Fruit fly (Drosophila melanogaster) whole organism, embryonic: ENCODE data around the gene Ubi-p63E.

Experiments
- Abd-B ChIP-seq: fragments of 200-800 bp; sonication (Bioruptor generic); optimal IDR thresholded peaks from 2 replicates; lab custom pipeline; 2018; ENCODE audit warnings: missing biosample characterization, mild to moderate bottlenecking, missing genetic modification characterization, moderate library complexity
- Atf3 ChIP-seq: fragments of 200-800 bp; sonication (Bioruptor generic); optimal IDR thresholded peaks from 3 replicates; lab custom pipeline; 2016; ENCODE audit warnings: missing biosample characterization, missing genetic modification characterization
- CG10654 ChIP-seq: fragments of 200-800 bp; sonication (Bioruptor generic); optimal IDR thresholded peaks from 2 replicates; lab custom pipeline; 2016; ENCODE audit warnings: missing biosample characterization, missing genetic modification characterization
- CG12155 ChIP-seq: fragments of 200-800 bp; sonication (Bioruptor generic); optimal IDR thresholded peaks from 3 replicates; lab custom pipeline; 2016; ENCODE audit warnings: missing biosample characterization, missing genetic modification characterization
- CG12942 ChIP-seq: fragments of 200-800 bp; sonication (Bioruptor generic); optimal IDR thresholded peaks from 3 replicates; lab custom pipeline; 2016; ENCODE audit warnings: missing biosample characterization, missing genetic modification characterization
- CG13894 ChIP-seq: fragments of 200-800 bp; sonication (Bioruptor generic); optimal IDR thresholded peaks from 3 replicates; lab custom pipeline; 2018; ENCODE audit warnings: missing biosample characterization, mild to moderate bottlenecking, missing genetic modification characterization, moderate library complexity
- CG14050 ChIP-seq: fragments of 200-800 bp; sonication (Bioruptor generic); IDR thresholded peaks from 3 replicates; pipeline ENCODE4 v1.3.6; 2022; ENCODE audit warnings: missing biosample characterization, missing genetic modification characterization
- CG15601 ChIP-seq: fragments of 200-800 bp; sonication (Bioruptor generic); optimal IDR thresholded peaks from 3 replicates; lab custom pipeline; 2019; ENCODE audit warnings: missing biosample characterization, mild to moderate bottlenecking, missing genetic modification characterization, moderate library complexity
- CG1602 ChIP-seq: fragments of 200-800 bp; sonication (Bioruptor generic); optimal IDR thresholded peaks from 3 replicates; lab custom pipeline; 2016; ENCODE audit warnings: missing biosample characterization, missing genetic modification characterization
- CG17186 ChIP-seq: fragments of 200-800 bp; sonication (Bioruptor generic); optimal IDR thresholded peaks from 3 replicates; lab custom pipeline; 2017; ENCODE audit warnings: missing biosample characterization, missing genetic modification reagents, missing genetic modification characterization
- CG2202 ChIP-seq: fragments of 200-800 bp; sonication (Bioruptor generic); optimal IDR thresholded peaks from 2 replicates; lab custom pipeline; 2018; ENCODE audit warnings: missing biosample characterization, mild to moderate bottlenecking, missing genetic modification characterization
- CG2875 ChIP-seq: fragments of 200-800 bp; sonication (Bioruptor generic); optimal IDR thresholded peaks from 2 replicates; lab custom pipeline; 2017; ENCODE audit warnings: missing biosample characterization, mild to moderate bottlenecking, missing genetic modification characterization, missing genetic modification reagents
- CG30431 ChIP-seq: fragments of 200-800 bp; sonication (Bioruptor generic); optimal IDR thresholded peaks from 2 replicates; lab custom pipeline; 2017; ENCODE audit warnings: missing biosample characterization, missing genetic modification characterization
- CG31441 ChIP-seq: fragments of 200-800 bp; sonication (Bioruptor generic); IDR thresholded peaks from 2 replicates; pipeline ENCODE4 v1.3.6; 2022; ENCODE audit warnings: missing biosample characterization, missing genetic modification characterization
- CG32532 ChIP-seq: fragments of 200-800 bp; sonication (Bioruptor generic); IDR thresholded peaks from 2 replicates; pipeline ENCODE4 v1.3.6; 2022; ENCODE audit warnings: missing biosample characterization, missing genetic modification characterization
- CG34224 ChIP-seq: fragments of 200-800 bp; sonication (Bioruptor generic); IDR thresholded peaks from 3 replicates; pipeline ENCODE4 v1.3.6; 2022; ENCODE audit warnings: missing biosample characterization, missing genetic modification characterization; ENCODE audit not compliant: partially characterized antibody
- CG4282 ChIP-seq: fragments of 200-800 bp; sonication (Bioruptor generic); optimal IDR thresholded peaks from 2 replicates; lab custom pipeline; 2016; ENCODE audit warnings: missing biosample characterization, missing genetic modification characterization
- CG4730 ChIP-seq: fragments of 200-800 bp; sonication (Bioruptor generic); IDR thresholded peaks from 2 replicates; pipeline ENCODE4 v1.3.6; 2022; ENCODE audit warnings: missing biosample characterization, missing genetic modification characterization
- CG5180 ChIP-seq: fragments of 200-800 bp; sonication (Bioruptor generic); optimal IDR thresholded peaks from 3 replicates; lab custom pipeline; 2017; ENCODE audit warnings: missing biosample characterization, missing genetic modification characterization, mild to moderate bottlenecking, moderate library complexity, missing genetic modification reagents
- CG9437 ChIP-seq: fragments of 200-800 bp; sonication (Bioruptor generic); optimal IDR thresholded peaks from 2 replicates; lab custom pipeline; 2018; ENCODE audit warnings: missing biosample characterization, mild to moderate bottlenecking, missing genetic modification characterization
- CG9727 ChIP-seq: fragments of 200-800 bp; sonication (Bioruptor generic); optimal IDR thresholded peaks from 3 replicates; lab custom pipeline; 2017; ENCODE audit warnings: missing biosample characterization, mild to moderate bottlenecking, missing genetic modification characterization
- Deaf1 ChIP-seq: fragments of 200-800 bp; optimal IDR thresholded peaks from 3 replicates; lab custom pipeline; 2019; ENCODE audit warnings: missing biosample characterization, mild to moderate bottlenecking, missing genetic modification characterization, moderate library complexity
- Drgx ChIP-seq: fragments of 200-800 bp; sonication (Bioruptor generic); IDR thresholded peaks from 2 replicates; pipeline ENCODE4 v1.3.6; 2022; ENCODE audit warnings: missing biosample characterization, missing genetic modification characterization
- ERR ChIP-seq: fragments of 200-800 bp; sonication (Bioruptor generic); optimal IDR thresholded peaks from 2 replicates; lab custom pipeline; 2016; ENCODE audit warnings: missing biosample characterization, missing genetic modification characterization
- Gug ChIP-seq: fragments of 200-800 bp; sonication (Bioruptor generic); IDR thresholded peaks from 4 replicates; pipeline ENCODE4 v1.3.6; 2022; ENCODE audit warnings: missing biosample characterization, missing genetic modification characterization
- Mes4 ChIP-seq: fragments of 200-800 bp; sonication (Bioruptor generic); optimal IDR thresholded peaks from 2 replicates; lab custom pipeline; 2016; ENCODE audit warnings: missing biosample characterization, missing genetic modification characterization
- Nf-YC ChIP-seq: fragments of 200-800 bp; optimal IDR thresholded peaks from 3 replicates; lab custom pipeline; 2019; ENCODE audit warnings: missing biosample characterization, mild to moderate bottlenecking, missing genetic modification characterization, moderate library complexity
- PHDP ChIP-seq: fragments of 200-800 bp; sonication (Bioruptor generic); optimal IDR thresholded peaks from 3 replicates; lab custom pipeline; 2018; ENCODE audit warnings: missing biosample characterization, mild to moderate bottlenecking, missing genetic modification characterization, moderate library complexity
- Scr ChIP-seq: fragments of 200-800 bp; sonication (Bioruptor generic); IDR thresholded peaks from 2 replicates; pipeline ENCODE4 v1.3.6; 2022; ENCODE audit warnings: missing biosample characterization, missing genetic modification characterization; ENCODE audit not compliant: partially characterized antibody
- Sry-β ChIP-seq: fragments of 200-800 bp; sonication (Bioruptor generic); optimal IDR thresholded peaks from 2 replicates; lab custom pipeline; 2018; ENCODE audit warnings: missing biosample characterization, mild to moderate bottlenecking, missing genetic modification characterization, moderate library complexity
- Xrp1 ChIP-seq: fragments of 200-800 bp; sonication (Bioruptor generic); IDR thresholded peaks from 2 replicates; pipeline ENCODE4 v1.3.6; 2022; ENCODE audit warnings: missing biosample characterization, missing genetic modification characterization
- az2 ChIP-seq: fragments of 200-800 bp; sonication (Bioruptor generic); optimal IDR thresholded peaks from 3 replicates; lab custom pipeline; 2016; ENCODE audit warnings: missing biosample characterization, missing genetic modification characterization
- dysf ChIP-seq: fragments of 200-800 bp; sonication (Bioruptor generic); IDR thresholded peaks from 3 replicates; pipeline ENCODE4 v1.3.6; 2022; ENCODE audit warnings: missing biosample characterization, missing genetic modification characterization
- fd96Cb ChIP-seq: fragments of 200-800 bp; sonication (Bioruptor generic); optimal IDR thresholded peaks from 2 replicates; lab custom pipeline; 2018; ENCODE audit warnings: missing biosample characterization, mild to moderate bottlenecking, missing genetic modification characterization, moderate library complexity
- gcm ChIP-seq: fragments of 200-800 bp; sonication (Bioruptor generic); optimal IDR thresholded peaks from 2 replicates; lab custom pipeline; 2019; ENCODE audit warnings: missing biosample characterization, mild to moderate bottlenecking, missing genetic modification characterization, moderate library complexity
- gsb-n ChIP-seq: fragments of 200-800 bp; sonication (Bioruptor generic); optimal IDR thresholded peaks from 3 replicates; lab custom pipeline; 2018; ENCODE audit warnings: missing biosample characterization, mild to moderate bottlenecking, missing genetic modification characterization
- jumu ChIP-seq: fragments of 200-800 bp; sonication (Bioruptor generic); optimal IDR thresholded peaks from 3 replicates; lab custom pipeline; 2016; ENCODE audit warnings: missing biosample characterization, missing genetic modification characterization
- lov ChIP-seq, 2 experiments: fragments of 200-800 bp in 1 of 2; fragments of >200 bp in 1 of 2; sonication (Bioruptor generic) in 1 of 2; IDR thresholded peaks in 1 of 2; optimal IDR thresholded peaks in 1 of 2; 2 replicates in 1 of 2; 3 replicates in 1 of 2; pipeline versions ENCODE4 v1.3.6 to Lab custom; 2017 to 2022; ENCODE audit warnings: missing biosample characterization in 1 of 2, missing genetic modification characterization in 1 of 2
- maf-S ChIP-seq: fragments of 200-800 bp; sonication (Bioruptor generic); optimal IDR thresholded peaks from 2 replicates; lab custom pipeline; 2016; ENCODE audit warnings: missing biosample characterization, missing genetic modification characterization
- org-1 ChIP-seq: fragments of 200-800 bp; sonication (Bioruptor generic); optimal IDR thresholded peaks from 2 replicates; lab custom pipeline; 2017; ENCODE audit warnings: missing biosample characterization, missing genetic modification characterization
- phol ChIP-seq: fragments of 200-800 bp; sonication (Bioruptor generic); optimal IDR thresholded peaks from 3 replicates; lab custom pipeline; 2018; ENCODE audit warnings: missing biosample characterization, mild to moderate bottlenecking, missing genetic modification characterization, moderate library complexity
- prd ChIP-seq, 3 experiments: fragments of >200 bp in 2 of 3; fragments of 200-800 bp in 1 of 3; sonication (Bioruptor generic) in 1 of 3; optimal IDR thresholded peaks in 2 of 3; IDR thresholded peaks in 1 of 3; 2 replicates in 2 of 3; 3 replicates in 1 of 3; pipeline versions ENCODE4 v1.3.6 to Lab custom; 2017 to 2022; ENCODE audit warnings: missing biosample characterization in 1 of 3, missing genetic modification characterization in 1 of 3
- pum ChIP-seq: fragments of 200-800 bp; sonication (Bioruptor generic); optimal IDR thresholded peaks from 2 replicates; lab custom pipeline; 2016; ENCODE audit warnings: missing biosample characterization, missing genetic modification characterization
- rib ChIP-seq: fragments of 200-800 bp; sonication (Bioruptor generic); IDR thresholded peaks from 2 replicates; pipeline ENCODE4 v1.3.6; 2022; ENCODE audit warnings: missing biosample characterization, missing genetic modification characterization
- run ChIP-seq: fragments of 200-800 bp; sonication (Bioruptor generic); optimal IDR thresholded peaks from 3 replicates; lab custom pipeline; 2018; ENCODE audit warnings: missing biosample characterization, mild to moderate bottlenecking, missing genetic modification characterization
- sim ChIP-seq: fragments of 200-800 bp; sonication (Bioruptor generic); IDR thresholded peaks from 2 replicates; pipeline ENCODE4 v1.3.6; 2022; ENCODE audit warnings: missing biosample characterization, missing genetic modification characterization
- sisA ChIP-seq: fragments of 200-800 bp; sonication (Bioruptor generic); IDR thresholded peaks from 2 replicates; pipeline ENCODE4 v1.3.6; 2022; ENCODE audit warnings: missing biosample characterization, missing genetic modification characterization
- tio ChIP-seq: fragments of 200-800 bp; sonication (Bioruptor generic); optimal IDR thresholded peaks from 2 replicates; lab custom pipeline; 2017; ENCODE audit warnings: missing biosample characterization, missing genetic modification characterization, inconsistent platforms
- yki ChIP-seq: fragments of >200 bp; optimal IDR thresholded peaks from 3 replicates; lab custom pipeline; 2018
- zen ChIP-seq: fragments of 200-800 bp; sonication (Bioruptor generic); optimal IDR thresholded peaks from 3 replicates; lab custom pipeline; 2018; ENCODE audit warnings: missing biosample characterization, mild to moderate bottlenecking, missing genetic modification characterization, moderate library complexity

Gene Ubi-p63E

DNA sequence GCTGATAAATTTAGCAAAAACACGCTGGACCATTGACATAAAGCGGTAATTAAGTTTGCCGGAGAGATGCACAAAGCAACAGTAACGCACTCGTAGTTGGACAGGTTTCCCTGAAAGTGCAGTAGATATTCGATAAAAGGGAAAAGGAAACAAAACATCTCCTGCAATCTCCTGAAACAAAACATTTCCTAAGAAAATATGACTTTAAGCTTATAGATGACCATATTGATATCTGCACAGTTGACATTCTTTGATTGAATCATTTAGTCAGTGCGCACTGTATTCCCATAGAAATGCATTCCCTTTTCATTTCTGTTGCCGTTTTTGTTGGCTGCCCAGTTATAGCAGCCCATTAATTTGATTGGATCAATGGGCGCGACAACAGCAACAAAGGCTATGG is 50.1 kb downstream of the Ubi-p63E start (continued):
- TF ChIP-seq CG10654 (GFP tag; lab: Kevin White, UChicago) (no peak), dysf (GFP tag; lab: Robert Waterston, UW) (0 out of 3 replicates have a peak, but pooled peaks have one; percentile 43), maf-S (GFP tag; lab: Kevin White, UChicago) (peak; percentile 6), CG13894 (tag; lab: Kevin White, UChicago) (no peak), prd (optimal IDR thresholded peaks at IDR 0.05; lab: Kevin White, UChicago) (no peak), prd (GFP tag; IDR thresholded peaks at IDR 0.05; lab: Robert Waterston, UW) (peak; percentile 76; the same call in 2 of the 3 replicates), pum (GFP tag; lab: Kevin White, UChicago) (peak; percentile 20), gsb-n (tag; lab: Kevin White, UChicago) (peak; percentile 62), CG17186 (GFP tag; lab: Kevin White, UChicago) (no peak), ERR (GFP tag; lab: Kevin White, UChicago) (no peak), zen (tag; lab: Kevin White, UChicago) (peak; percentile 35), CG4730 (GFP tag; lab: Robert Waterston, UW) (no peak; the same call in 1 of the 2 replicates), fd96Cb (peak; percentile 41), CG15601 (tag; lab: Kevin White, UChicago) (peak; percentile 56), phol (tag; lab: Kevin White, UChicago) (peak; percentile 41), gcm (peak; percentile 34), CG9437 (GFP tag; lab: Kevin White, UChicago) (peak; percentile 2), CG12155 (GFP tag; lab: Kevin White, UChicago) (no peak), tio (GFP tag; lab: Kevin White, UChicago) (no peak), PHDP (tag; lab: Kevin White, UChicago) (peak; percentile 37), CG2202 (tag; lab: Kevin White, UChicago) (peak; percentile 46), CG9727 (peak; percentile 31), Nf-YC (tag; lab: Kevin White, UChicago) (no peak), org-1 (GFP tag; lab: Kevin White, UChicago) (peak; percentile 36), Deaf1 (no peak), sisA (GFP tag; lab: Robert Waterston, UW) (peak; percentile 79), CG31441 (GFP tag; lab: Robert Waterston, UW) (peak; percentile 34; the same call in 1 of the 2 replicates), Atf3 (GFP tag; lab: Kevin White, UChicago) (peak; percentile 21), Sry-β (GFP tag; lab: Kevin White, UChicago) (no peak), run (peak; percentile 2), yki (lab: Kevin White, UChicago) (no peak), lov (optimal IDR thresholded peaks at IDR 0.05; lab: Kevin White, UChicago) (no peak), lov (GFP tag; IDR thresholded peaks at IDR 0.05; lab: Robert Waterston, UW) (0 out of 3 replicates have a peak, but pooled peaks have one; percentile 53), CG2875 (GFP tag; lab: Kevin White, UChicago) (no peak), CG14050 (GFP tag; lab: Robert Waterston, UW) (peak; percentile 47; the same call in 1 of the 3 replicates), CG1602 (GFP tag; lab: Kevin White, UChicago) (peak; percentile 50), CG30431 (GFP tag; lab: Kevin White, UChicago) (no peak), jumu (GFP tag; lab: Kevin White, UChicago) (no peak), az2 (peak; percentile 80), Scr (GFP tag; lab: Robert Waterston, UW) (no peak), Gug (GFP tag; lab: Robert Waterston, UW) (peak; percentile 29; the same call in 2 of the 4 replicates), rib (no peak), CG12942 (GFP tag; lab: Kevin White, UChicago) (peak; percentile 40), Drgx (GFP tag; lab: Robert Waterston, UW) (peak; percentile 37; the same call in 1 of the 2 replicates), CG32532 (GFP tag; lab: Robert Waterston, UW) (no peak), Abd-B (GFP tag; lab: Kevin White, UChicago) (peak; percentile 6), sim (GFP tag; lab: Robert Waterston, UW) (0 out of 2 replicates have a peak, but pooled peaks have one; percentile 33), CG34224 (GFP tag; lab: Robert Waterston, UW) (no peak), Xrp1 (peak; percentile 71), Mes4 (GFP tag; lab: Kevin White, UChicago) (peak; percentile 55), CG5180 (no peak), CG4282 (GFP tag; lab: Kevin White, UChicago) (no peak)
